Worm (Caenorhabditis elegans): ENCODE measurements around the gene phf-33.

DNA sequence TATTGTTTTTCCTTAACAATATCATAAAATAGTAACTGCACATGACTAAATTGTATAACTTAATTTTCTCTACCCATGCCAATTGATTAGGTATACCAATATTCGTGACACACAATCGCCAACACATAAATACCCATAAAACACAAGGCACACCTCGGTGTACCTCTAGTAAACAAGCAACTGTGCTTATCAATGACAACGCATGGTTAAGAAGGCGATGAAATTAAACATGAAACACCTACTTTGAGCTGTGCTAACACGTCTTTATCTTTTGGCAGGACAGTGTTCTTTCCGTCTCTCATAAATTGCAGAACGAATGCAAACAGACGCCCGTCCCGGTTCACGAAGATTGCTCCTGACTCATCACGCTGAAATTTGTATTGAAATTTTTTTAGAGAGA, 32.0 kb upstream of the phf-33 start:
- TF ChIP-seq ztf-29 (GFP tag; IDR thresholded peaks at IDR 0.05): no peak
- no peak for TF ChIP-seq T22C8.4 (GFP tag; IDR thresholded peaks at IDR 0.05)
- TF ChIP-seq ztf-23 (GFP tag; IDR thresholded peaks at IDR 0.05): no peak
- TF ChIP-seq tab-1 (GFP tag; IDR thresholded peaks at IDR 0.05): no peak
